Fruit fly (Drosophila melanogaster) whole organism: ENCODE measurements around the gene CG6403.

Experiments used
- CG8478 ChIP-seq: fragments of >200 bp; optimal IDR thresholded peaks from 2 replicates; lab custom pipeline; 2018; ENCODE audit warnings: inconsistent platforms
- Dll ChIP-seq: fragments of >200 bp; optimal IDR thresholded peaks from 2 replicates; lab custom pipeline; 2017
- EcR ChIP-seq, 2 experiments: fragments of >200 bp; optimal IDR thresholded peaks; 2 replicates each; lab custom pipeline; 2017; ENCODE audit warnings: missing biosample characterization in 2 of 2, missing genetic modification characterization in 2 of 2, missing genetic modification reagents in 2 of 2
- pan ChIP-seq: fragments of >200 bp; optimal IDR thresholded peaks from 2 replicates; lab custom pipeline; 2017
- psq ChIP-seq: fragments of >200 bp; optimal IDR thresholded peaks from 2 replicates; lab custom pipeline; 2017
- usp ChIP-seq: fragments of >200 bp; optimal IDR thresholded peaks from 2 replicates; lab custom pipeline; 2017; ENCODE audit warnings: missing biosample characterization, missing genetic modification characterization, mixed read lengths

DNA sequence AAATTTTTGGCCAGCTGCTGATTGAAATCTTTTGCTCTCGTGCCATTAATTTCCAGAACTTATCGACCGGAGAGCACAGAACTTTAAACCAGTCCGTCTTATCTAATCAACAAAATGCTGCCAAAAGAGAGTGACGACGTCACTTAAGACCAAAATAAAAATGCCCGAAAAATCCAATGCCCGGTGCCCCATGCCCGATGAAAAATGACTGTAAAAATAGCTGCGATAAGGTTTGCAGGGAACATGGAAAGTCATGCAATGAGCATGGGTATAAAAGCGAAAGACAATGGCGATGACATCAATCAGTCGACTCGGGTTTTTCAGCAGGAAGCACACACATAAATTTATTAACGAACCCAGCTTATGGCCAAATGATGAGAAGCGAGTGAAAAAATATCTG, 1.2 kb upstream of the CG6403 start, which contains the start of gene CG14247:
- TF ChIP-seq EcR (GFP tag; optimal IDR thresholded peaks at IDR 0.05; lab: Kevin White, UChicago) (no peak), CG8478 (no peak), psq (lab: Kevin White, UChicago) (no peak), pan (lab: Kevin White, UChicago) (no peak), Dll (lab: Kevin White, UChicago) (no peak), usp (GFP tag; lab: Kevin White, UChicago) (no peak)
